Fruit fly (Drosophila melanogaster) whole organism, embryonic: ENCODE measurements around the gene Rab8.

Experiments
- BEAF-32 ChIP-seq: fragments of 200-800 bp; sonication (Bioruptor generic); optimal IDR thresholded peaks from 3 replicates; lab custom pipeline; 2017; ENCODE audit warnings: missing biosample characterization, missing genetic modification characterization, mild to moderate bottlenecking, moderate library complexity, missing genetic modification reagents
- Bgb ChIP-seq: fragments of 200-800 bp; sonication (Bioruptor generic); IDR thresholded peaks from 2 replicates; pipeline ENCODE4 v1.3.6; 2022; ENCODE audit warnings: missing biosample characterization, missing genetic modification characterization; ENCODE audit not compliant: partially characterized antibody
- CG10959 ChIP-seq: fragments of 200-800 bp; sonication (Bioruptor generic); IDR thresholded peaks from 2 replicates; pipeline ENCODE4 v1.3.6; 2022; ENCODE audit warnings: missing biosample characterization, missing genetic modification characterization
- CG11085 ChIP-seq: fragments of 200-800 bp; sonication (Bioruptor generic); IDR thresholded peaks from 2 replicates; pipeline ENCODE4 v1.3.6; 2022; ENCODE audit warnings: missing biosample characterization, missing genetic modification characterization
- CG12219 ChIP-seq: fragments of 200-800 bp; sonication (Bioruptor generic); optimal IDR thresholded peaks from 3 replicates; lab custom pipeline; 2018; ENCODE audit warnings: missing biosample characterization, mild to moderate bottlenecking, missing genetic modification characterization
- CG12391 ChIP-seq: fragments of 200-800 bp; sonication (Bioruptor generic); optimal IDR thresholded peaks from 3 replicates; lab custom pipeline; 2018; ENCODE audit warnings: missing biosample characterization, mild to moderate bottlenecking, missing genetic modification characterization, moderate library complexity
- CG15073 ChIP-seq: fragments of 200-800 bp; sonication (Bioruptor generic); optimal IDR thresholded peaks from 2 replicates; lab custom pipeline; 2016; ENCODE audit warnings: missing biosample characterization, missing genetic modification characterization
- CG15269 ChIP-seq: fragments of 200-800 bp; sonication (Bioruptor generic); optimal IDR thresholded peaks from 2 replicates; lab custom pipeline; 2018; ENCODE audit warnings: missing biosample characterization, mild to moderate bottlenecking, missing genetic modification characterization, moderate library complexity
- CG1529 ChIP-seq: fragments of 200-800 bp; sonication (Bioruptor generic); optimal IDR thresholded peaks from 3 replicates; lab custom pipeline; 2018; ENCODE audit warnings: missing biosample characterization, missing genetic modification characterization
- CG15514 ChIP-seq: fragments of 200-800 bp; sonication (Bioruptor generic); optimal IDR thresholded peaks from 3 replicates; lab custom pipeline; 2017; ENCODE audit warnings: missing biosample characterization, missing genetic modification characterization, mild to moderate bottlenecking, moderate library complexity, missing genetic modification reagents
- CG17359 ChIP-seq: fragments of 200-800 bp; sonication (Bioruptor generic); optimal IDR thresholded peaks from 3 replicates; lab custom pipeline; 2018; ENCODE audit warnings: missing biosample characterization, mild to moderate bottlenecking, missing genetic modification characterization, moderate library complexity
- CG18011 ChIP-seq: fragments of 200-800 bp; sonication (Bioruptor generic); optimal IDR thresholded peaks from 2 replicates; lab custom pipeline; 2017; ENCODE audit warnings: missing biosample characterization, missing genetic modification characterization, mild to moderate bottlenecking, moderate library complexity, missing genotype
- CG18599 ChIP-seq: fragments of 200-800 bp; sonication (Bioruptor generic); optimal IDR thresholded peaks from 3 replicates; lab custom pipeline; 2017; ENCODE audit warnings: missing biosample characterization, missing genetic modification characterization, mild to moderate bottlenecking, moderate library complexity, missing genetic modification reagents
- CG2202 ChIP-seq: fragments of 200-800 bp; sonication (Bioruptor generic); optimal IDR thresholded peaks from 2 replicates; lab custom pipeline; 2018; ENCODE audit warnings: missing biosample characterization, mild to moderate bottlenecking, missing genetic modification characterization
- CG31365 ChIP-seq: fragments of 200-800 bp; sonication (Bioruptor generic); optimal IDR thresholded peaks from 2 replicates; lab custom pipeline; 2018; ENCODE audit warnings: missing biosample characterization, mild to moderate bottlenecking, missing genetic modification characterization
- CG4617 ChIP-seq: fragments of 200-800 bp; sonication (Bioruptor generic); optimal IDR thresholded peaks from 3 replicates; lab custom pipeline; 2016; ENCODE audit warnings: missing biosample characterization, missing genetic modification characterization, borderline replicate concordance
- CG5953 ChIP-seq: fragments of 200-800 bp; sonication (Bioruptor generic); IDR thresholded peaks from 2 replicates; pipeline ENCODE4 v1.3.6; 2022; ENCODE audit warnings: missing biosample characterization, missing genetic modification characterization
- CG6175 ChIP-seq: fragments of 200-800 bp; sonication (Bioruptor generic); IDR thresholded peaks from 3 replicates; pipeline ENCODE4 v1.3.6; 2022; ENCODE audit warnings: missing biosample characterization, missing genetic modification characterization
- CG6272 ChIP-seq: fragments of 200-800 bp; sonication (Bioruptor generic); IDR thresholded peaks from 2 replicates; pipeline ENCODE4 v1.3.6; 2022; ENCODE audit warnings: missing biosample characterization, missing genetic modification characterization
- Camta ChIP-seq: fragments of 200-800 bp; sonication (Bioruptor generic); optimal IDR thresholded peaks from 2 replicates; lab custom pipeline; 2016; ENCODE audit warnings: missing biosample characterization, missing genetic modification characterization
- CkIIα-i1 ChIP-seq: fragments of 200-800 bp; sonication (Bioruptor generic); IDR thresholded peaks from 2 replicates; pipeline ENCODE4 v1.3.6; 2022; ENCODE audit warnings: missing biosample characterization, missing genetic modification characterization
- Deaf1 ChIP-seq: fragments of 200-800 bp; optimal IDR thresholded peaks from 3 replicates; lab custom pipeline; 2019; ENCODE audit warnings: missing biosample characterization, mild to moderate bottlenecking, missing genetic modification characterization, moderate library complexity
- GATAe ChIP-seq: fragments of 200-800 bp; sonication (Bioruptor generic); conservative IDR thresholded peaks from 2 replicates; pipeline ENCODE4 v1.3.6; 2022; ENCODE audit warnings: missing biosample characterization, missing genetic modification characterization
- Hr3 ChIP-seq: fragments of 200-800 bp; sonication (Bioruptor generic); optimal IDR thresholded peaks from 3 replicates; lab custom pipeline; 2016; ENCODE audit warnings: missing biosample characterization, missing genetic modification characterization
- Lhr ChIP-seq: fragments of 200-800 bp; sonication (Bioruptor generic); optimal IDR thresholded peaks from 3 replicates; lab custom pipeline; 2017; ENCODE audit warnings: mild to moderate bottlenecking, missing biosample characterization, missing genetic modification reagents, missing genetic modification characterization
- Mad ChIP-seq: fragments of 200-800 bp; sonication (Bioruptor generic); optimal IDR thresholded peaks from 2 replicates; lab custom pipeline; 2016; ENCODE audit warnings: missing biosample characterization, missing genetic modification characterization
- Med ChIP-seq: fragments of 200-800 bp; sonication (Bioruptor generic); peaks from one replicate; lab custom pipeline; 2016; ENCODE audit warnings: missing biosample characterization, missing genetic modification characterization, mild to moderate bottlenecking, inconsistent platforms, moderate library complexity
- Nf-YB ChIP-seq: fragments of 200-800 bp; sonication (Bioruptor generic); optimal IDR thresholded peaks from 3 replicates; lab custom pipeline; 2019; ENCODE audit warnings: missing biosample characterization, mild to moderate bottlenecking, missing genetic modification characterization, moderate library complexity
- Sox100B ChIP-seq: fragments of 200-800 bp; sonication (Bioruptor generic); optimal IDR thresholded peaks from 3 replicates; lab custom pipeline; 2018; ENCODE audit warnings: missing biosample characterization, mild to moderate bottlenecking, missing genetic modification characterization
- al ChIP-seq: fragments of 200-800 bp; sonication (Bioruptor generic); IDR thresholded peaks from 2 replicates; pipeline ENCODE4 v1.3.6; 2022; ENCODE audit warnings: missing biosample characterization, missing genetic modification characterization
- chm ChIP-seq: fragments of 200-800 bp; sonication (Bioruptor generic); IDR thresholded peaks from 2 replicates; pipeline ENCODE4 v1.3.6; 2022; ENCODE audit warnings: missing biosample characterization, missing genetic modification characterization
- crp ChIP-seq, 2 experiments: fragments of 200-800 bp; sonication (Bioruptor generic); optimal IDR thresholded peaks; 2 replicates in 1 of 2; 3 replicates in 1 of 2; lab custom pipeline; 2017; ENCODE audit warnings: missing biosample characterization in 2 of 2, missing genetic modification characterization in 2 of 2, mild to moderate bottlenecking in 1 of 2, moderate library complexity in 1 of 2
- esg ChIP-seq: fragments of 200-800 bp; sonication (Bioruptor generic); conservative IDR thresholded peaks from 2 replicates; pipeline ENCODE4 v1.3.6; 2022; ENCODE audit warnings: missing biosample characterization, missing genetic modification characterization
- maf-S ChIP-seq: fragments of 200-800 bp; sonication (Bioruptor generic); optimal IDR thresholded peaks from 2 replicates; lab custom pipeline; 2016; ENCODE audit warnings: missing biosample characterization, missing genetic modification characterization
- mirr ChIP-seq: fragments of 200-800 bp; sonication (Bioruptor generic); optimal IDR thresholded peaks from 3 replicates; lab custom pipeline; 2018; ENCODE audit warnings: missing biosample characterization, mild to moderate bottlenecking, missing genetic modification characterization
- nerfin-2 ChIP-seq: fragments of 200-800 bp; sonication (Bioruptor generic); IDR thresholded peaks from 2 replicates; pipeline ENCODE4 v1.3.6; 2022; ENCODE audit warnings: missing biosample characterization, missing genetic modification characterization; ENCODE audit not compliant: partially characterized antibody
- nmo ChIP-seq: fragments of 200-800 bp; sonication (Bioruptor generic); optimal IDR thresholded peaks from 2 replicates; lab custom pipeline; 2018; ENCODE audit warnings: missing biosample characterization, mild to moderate bottlenecking, missing genetic modification characterization, moderate library complexity
- org-1 ChIP-seq: fragments of 200-800 bp; sonication (Bioruptor generic); optimal IDR thresholded peaks from 2 replicates; lab custom pipeline; 2017; ENCODE audit warnings: missing biosample characterization, missing genetic modification characterization
- pho ChIP-seq: fragments of 200-800 bp; sonication (Bioruptor generic); optimal IDR thresholded peaks from 2 replicates; lab custom pipeline; 2016; ENCODE audit warnings: missing biosample characterization, missing genetic modification characterization
- pros ChIP-seq: fragments of 200-800 bp; sonication (Bioruptor generic); optimal IDR thresholded peaks from 3 replicates; lab custom pipeline; 2019; ENCODE audit warnings: missing biosample characterization, mild to moderate bottlenecking, missing genetic modification characterization, moderate library complexity
- sr ChIP-seq: fragments of 200-800 bp; sonication (Bioruptor generic); IDR thresholded peaks from 3 replicates; pipeline ENCODE4 v1.3.6; 2022; ENCODE audit warnings: missing biosample characterization, missing genetic modification characterization
- stwl ChIP-seq: fragments of 200-800 bp; sonication (Bioruptor generic); optimal IDR thresholded peaks from 3 replicates; lab custom pipeline; 2018; ENCODE audit warnings: missing biosample characterization, mild to moderate bottlenecking, missing genetic modification characterization, moderate library complexity
- tio ChIP-seq: fragments of 200-800 bp; sonication (Bioruptor generic); optimal IDR thresholded peaks from 2 replicates; lab custom pipeline; 2017; ENCODE audit warnings: missing biosample characterization, missing genetic modification characterization, inconsistent platforms
- trem ChIP-seq: fragments of 200-800 bp; optimal IDR thresholded peaks from 3 replicates; lab custom pipeline; 2019; ENCODE audit warnings: missing biosample characterization, mild to moderate bottlenecking, missing genetic modification characterization, moderate library complexity
- unc-4 ChIP-seq: fragments of 200-800 bp; sonication (Bioruptor generic); IDR thresholded peaks from 2 replicates; pipeline ENCODE4 v1.3.6; 2022; ENCODE audit warnings: missing biosample characterization, missing genetic modification characterization; ENCODE audit not compliant: partially characterized antibody
- vnd ChIP-seq: fragments of 200-800 bp; sonication (Bioruptor generic); IDR thresholded peaks from 3 replicates; pipeline ENCODE4 v1.3.6; 2022; ENCODE audit warnings: missing biosample characterization, missing genetic modification characterization; ENCODE audit not compliant: partially characterized antibody
- wdn ChIP-seq: fragments of 200-800 bp; sonication (Bioruptor generic); IDR thresholded peaks from 2 replicates; pipeline ENCODE4 v1.3.6; 2022; ENCODE audit warnings: missing biosample characterization, missing genetic modification characterization
- zfh2 ChIP-seq: fragments of 200-800 bp; sonication (Bioruptor generic); optimal IDR thresholded peaks from 2 replicates; lab custom pipeline; 2016; ENCODE audit warnings: missing biosample characterization, missing genetic modification characterization

The Rab8 gene

dm6 chr3L:19845047-19845906, 25.6 kb downstream of the Rab8 start, which contains the start of gene Papss (continued):
- TF ChIP-seq stwl (tag; lab: Kevin White, UChicago) = no peak
- TF ChIP-seq CG15269 (tag; lab: Kevin White, UChicago) = no peak
- TF ChIP-seq CG11085 = no peak
- no peak for TF ChIP-seq CG6175
- peak; percentile 86 for TF ChIP-seq unc-4 (GFP tag; lab: Robert Waterston, UW)
- TF ChIP-seq nerfin-2 = peak; percentile 56
- TF ChIP-seq CG5953 (GFP tag; lab: Robert Waterston, UW) = no peak
- TF ChIP-seq Mad (GFP tag; lab: Kevin White, UChicago) = no peak
- TF ChIP-seq BEAF-32 = peak; percentile 79
- TF ChIP-seq vnd (GFP tag; lab: Robert Waterston, UW) = peak; percentile 69
- no peak for TF ChIP-seq pros (GFP tag; lab: Kevin White, UChicago)
- TF ChIP-seq CG4617 (GFP tag; lab: Kevin White, UChicago) = peak; percentile 15
- TF ChIP-seq Med = peak; percentile 65
- peak; percentile 66 for TF ChIP-seq org-1 (GFP tag; lab: Kevin White, UChicago)
- no peak for TF ChIP-seq Nf-YB (GFP tag; lab: Kevin White, UChicago)
- TF ChIP-seq CG10959 = no peak
- TF ChIP-seq CG1529 = no peak
- TF ChIP-seq crp (GFP tag; optimal IDR thresholded peaks at IDR 0.05; lab: Kevin White, UChicago) = peak; percentile 77 to 94
- no peak for TF ChIP-seq Hr3 (GFP tag; lab: Kevin White, UChicago)
- no peak for TF ChIP-seq Lhr (GFP tag; lab: Kevin White, UChicago)
- no peak for TF ChIP-seq zfh2 (GFP tag; lab: Kevin White, UChicago)
- peak; percentile 57 for TF ChIP-seq CG12391
- no peak for TF ChIP-seq Deaf1 (tag; lab: Kevin White, UChicago)
- TF ChIP-seq Bgb = peak; percentile 82
- no peak for TF ChIP-seq Sox100B
- no peak for TF ChIP-seq maf-S
- peak; percentile 14 for TF ChIP-seq CG12219 (GFP tag; lab: Kevin White, UChicago)
- TF ChIP-seq tio = no peak
- peak; percentile 11 for TF ChIP-seq pho (GFP tag; lab: Kevin White, UChicago)
- TF ChIP-seq CG6272 = no peak; the same call in 1 of the 2 replicates
- peak; percentile 67 for TF ChIP-seq trem (tag; lab: Kevin White, UChicago)
- TF ChIP-seq CG2202 = peak; percentile 13
- no peak for TF ChIP-seq esg (GFP tag; lab: Robert Waterston, UW)
- peak; percentile 33; the same call in 2 of the 3 replicates for TF ChIP-seq sr (GFP tag; lab: Robert Waterston, UW)
- TF ChIP-seq nmo (GFP tag; lab: Kevin White, UChicago) = peak; percentile 41
- TF ChIP-seq CG17359 (tag; lab: Kevin White, UChicago) = peak; percentile 41
- TF ChIP-seq al (GFP tag; lab: Robert Waterston, UW) = no peak
- TF ChIP-seq mirr (GFP tag; lab: Kevin White, UChicago) = peak; percentile 5
- TF ChIP-seq CG15514 = peak; percentile 71
- TF ChIP-seq CG15073 (GFP tag; lab: Kevin White, UChicago) = no peak
- TF ChIP-seq GATAe (GFP tag; lab: Robert Waterston, UW) = no peak
- no peak for TF ChIP-seq CG18011 (GFP tag; lab: Kevin White, UChicago)
- TF ChIP-seq chm = peak; percentile 66
- TF ChIP-seq CG31365 = peak; percentile 33
- TF ChIP-seq Camta (GFP tag; lab: Kevin White, UChicago) = no peak
- peak; percentile 87 for TF ChIP-seq CG18599 (GFP tag; lab: Kevin White, UChicago)
- peak; percentile 17; the same call in 1 of the 2 replicates for TF ChIP-seq wdn
- TF ChIP-seq CkIIα-i1 (GFP tag; lab: Robert Waterston, UW) = no peak
